Fruit fly (Drosophila melanogaster): ENCODE measurements around the gene CG33928.

The CG33928 gene

DNA sequence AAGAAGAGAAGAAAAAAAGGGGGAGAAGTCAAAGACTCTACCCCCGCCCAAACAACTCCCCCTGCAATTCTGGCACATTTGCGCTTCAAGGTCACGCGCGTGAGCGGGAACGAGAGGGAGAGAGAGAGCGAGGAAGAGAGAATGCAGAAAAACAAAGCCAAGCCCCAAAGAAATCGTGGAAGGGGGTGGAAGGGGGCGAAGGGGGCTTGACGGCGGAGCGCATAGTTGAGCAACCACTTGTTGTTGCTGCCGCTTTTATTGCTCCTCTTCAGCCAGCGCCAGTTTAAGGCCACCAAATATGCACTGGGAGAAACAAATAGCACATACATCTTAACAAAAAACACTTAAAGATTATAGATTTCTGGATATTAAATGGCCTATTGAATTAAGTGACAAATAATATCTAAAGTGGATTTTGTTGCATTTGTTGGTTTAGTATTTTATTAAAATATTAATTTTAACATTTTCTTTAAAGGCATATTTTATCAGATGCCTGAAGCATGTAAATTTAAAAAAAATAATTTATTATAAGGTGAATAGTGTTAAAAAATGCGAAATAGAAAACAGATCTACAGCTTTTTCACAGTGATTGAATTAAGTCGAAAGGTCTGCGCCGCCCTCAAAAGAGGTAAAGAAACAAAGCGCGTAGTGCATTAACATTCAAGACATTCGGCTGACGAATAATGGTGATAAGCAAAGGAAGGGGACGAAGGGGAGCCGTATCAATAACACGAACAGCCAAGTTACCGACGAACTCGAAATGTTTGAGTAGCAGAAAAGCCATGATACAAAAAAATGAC, 6.4 kb downstream of the CG33928 start (continued):
- TF ChIP-seq mld (GFP tag; IDR thresholded peaks at IDR 0.05; ENCODE audit: partially characterized antibody) (no peak), fd64A (GFP tag; optimal IDR thresholded peaks at IDR 0.05) (peak; percentile 63), CG8944 (GFP tag; optimal IDR thresholded peaks at IDR 0.05) (peak; percentile 13), CG14965 (GFP tag; optimal IDR thresholded peaks at IDR 0.05; ENCODE audit: borderline replicate concordance) (no peak), BEAF-32 (GFP tag; optimal IDR thresholded peaks at IDR 0.05) (no peak), slou (GFP tag; optimal IDR thresholded peaks at IDR 0.05) (peak; percentile 54), al (GFP tag; IDR thresholded peaks at IDR 0.05) (peak; percentile 65), CG17612 (GFP tag; IDR thresholded peaks at IDR 0.05) (no peak; the same call in 1 of the 2 replicates), CG3726 (GFP tag; IDR thresholded peaks at IDR 0.05) (peak; percentile 91), peb (GFP tag; IDR thresholded peaks at IDR 0.05) (peak; percentile 92)

- TF ChIP-seq sug (tag; optimal IDR thresholded peaks at IDR 0.05) (peak; percentile 29), gsb-n (tag; optimal IDR thresholded peaks at IDR 0.05) (no peak), so (GFP tag; IDR thresholded peaks at IDR 0.05) (peak; percentile 24; the same call in 1 of the 3 replicates), ash1 (GFP tag; optimal IDR thresholded peaks at IDR 0.05) (no peak), al (GFP tag; IDR thresholded peaks at IDR 0.05) (no peak), sc (optimal IDR thresholded peaks at IDR 0.05) (no peak), sc (GFP tag; optimal IDR thresholded peaks at IDR 0.05) (no peak), hbn (GFP tag; IDR thresholded peaks at IDR 0.05; ENCODE audit: partially characterized antibody) (no peak), dati (GFP tag; IDR thresholded peaks at IDR 0.05) (no peak), CG18599 (GFP tag; optimal IDR thresholded peaks at IDR 0.05) (no peak), gsb (GFP tag; IDR thresholded peaks at IDR 0.05) (no peak), Ravus (GFP tag; IDR thresholded peaks at IDR 0.05) (no peak), CG4617 (GFP tag; optimal IDR thresholded peaks at IDR 0.05; ENCODE audit: borderline replicate concordance) (no peak), br (optimal IDR thresholded peaks at IDR 0.05) (no peak), zfh1 (GFP tag; IDR thresholded peaks at IDR 0.05) (no peak), ken (GFP tag; IDR thresholded peaks at IDR 0.05) (no peak), Ada2b (GFP tag; IDR thresholded peaks at IDR 0.05) (0 out of 2 replicates have a peak, but pooled peaks have one; percentile 10), CG10979 (tag; optimal IDR thresholded peaks at IDR 0.05) (peak; percentile 32), Hmr (GFP tag; optimal IDR thresholded peaks at IDR 0.05) (no peak), CG14667 (GFP tag; IDR thresholded peaks at IDR 0.05) (no peak), vvl (GFP tag; IDR thresholded peaks at IDR 0.05) (peak; percentile 75), Jarid2 (GFP tag; optimal IDR thresholded peaks at IDR 0.05) (peak; percentile 90), CG2202 (tag; optimal IDR thresholded peaks at IDR 0.05) (no peak), CG3847 (GFP tag; IDR thresholded peaks at IDR 0.05) (no peak), CG15514 (GFP tag; optimal IDR thresholded peaks at IDR 0.05) (no peak), CG14050 (GFP tag; IDR thresholded peaks at IDR 0.05) (no peak), bigmax (GFP tag; optimal IDR thresholded peaks at IDR 0.05) (no peak), CTCF (GFP tag; optimal IDR thresholded peaks at IDR 0.05) (no peak), Nf-YA (GFP tag; IDR thresholded peaks at IDR 0.05) (no peak), CG13424 (tag; optimal IDR thresholded peaks at IDR 0.05) (peak; percentile 3), CG1529 (GFP tag; optimal IDR thresholded peaks at IDR 0.05) (no peak), CG12769 (tag; optimal IDR thresholded peaks at IDR 0.05) (peak; percentile 24), lab (GFP tag; optimal IDR thresholded peaks at IDR 0.05) (peak; percentile 35), Trl (optimal IDR thresholded peaks at IDR 0.05) (peak; percentile 52 to 66), Trl (GFP tag; optimal IDR thresholded peaks at IDR 0.05) (no peak), Six4 (GFP tag; optimal IDR thresholded peaks at IDR 0.05) (no peak), knrl (GFP tag; IDR thresholded peaks at IDR 0.05; ENCODE audit: partially characterized antibody) (no peak), nau (GFP tag; optimal IDR thresholded peaks at IDR 0.05) (peak; percentile 7), CG9932 (GFP tag; IDR thresholded peaks at IDR 0.05) (no peak), pros (GFP tag; optimal IDR thresholded peaks at IDR 0.05) (no peak)
Observed at dm6 chr2L:17427929-17428456, 8.4 kb downstream of the CG33928 start.
